1 fruit fly cellular context compared by ENCODE assay signal in the genomic region with DNA sequence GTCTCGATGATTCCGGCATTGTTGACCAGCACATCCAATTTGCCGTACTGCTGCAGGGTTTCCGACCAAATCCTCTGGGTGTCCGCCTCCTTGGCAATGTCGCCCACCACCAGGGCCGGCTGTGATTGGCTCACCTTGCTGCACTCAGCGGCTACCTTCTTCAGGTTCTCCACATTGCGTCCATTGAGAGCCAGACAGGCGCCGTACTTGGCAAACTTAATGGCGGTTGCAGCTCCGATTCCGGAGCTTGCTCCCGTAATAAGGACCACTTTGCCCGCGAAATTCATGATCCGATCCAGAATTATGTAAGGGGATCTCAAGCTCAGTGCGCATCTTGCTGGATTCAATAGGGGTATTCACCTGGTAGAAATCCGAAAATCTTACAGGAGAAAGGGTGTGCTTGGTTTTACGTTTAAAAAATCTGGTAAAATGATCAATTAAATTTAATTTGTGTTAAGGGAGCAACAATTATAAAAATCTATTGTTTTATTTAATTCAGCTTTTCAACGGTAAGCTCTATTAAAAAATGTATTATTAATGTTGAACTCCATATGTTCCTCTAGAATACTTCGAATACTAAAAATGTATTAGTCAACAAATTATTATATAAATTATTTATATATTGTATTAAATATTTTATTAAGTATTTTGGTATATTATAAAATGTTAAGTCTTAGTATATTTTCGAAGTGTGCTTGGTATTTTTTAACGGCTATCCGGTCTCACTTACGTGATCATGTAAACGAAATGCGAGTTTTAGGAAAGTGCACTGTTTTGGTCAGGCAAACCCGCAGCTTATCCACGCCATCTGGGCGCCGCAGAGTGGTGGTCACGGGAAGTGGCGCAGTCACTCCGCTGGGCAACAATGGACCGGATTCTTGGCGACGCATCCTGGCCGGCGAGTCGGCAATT.
A peak's percentile ranks its signal among the peaks of the same experiment; 100 is the strongest.
TF ChIP-seq lines count a peak whose summit lies in the region.

A gene (minus strand): TSS at position 334 of the 912 bp plus-strand sequence.
A gene (plus strand): TSS at position 716 of the 912 bp plus-strand sequence.

TF ChIP-seq in whole organism, embryonic, 481 proteins besides CTCF, POLR2A, EP300 and RAD21 (continued from another document and continues in another):
- TF ChIP-seq CG13123 (GFP tag; optimal IDR thresholded peaks at IDR 0.05; lab: Kevin White, UChicago) (no peak), dan (GFP tag; IDR thresholded peaks at IDR 0.05; lab: Robert Waterston, UW) (no peak), Atf3 (GFP tag; optimal IDR thresholded peaks at IDR 0.05; lab: Kevin White, UChicago) (no peak), Sry-δ (GFP tag; optimal IDR thresholded peaks at IDR 0.05; lab: Kevin White, UChicago) (no peak), HmgZ (tag; optimal IDR thresholded peaks at IDR 0.05; lab: Kevin White, UChicago) (no peak), prd (optimal IDR thresholded peaks at IDR 0.05; lab: Kevin White, UChicago) (no peak), prd (GFP tag; IDR thresholded peaks at IDR 0.05; lab: Robert Waterston, UW) (peak; percentile 42; the same call in 1 of the 3 replicates), hb (GFP tag; IDR thresholded peaks at IDR 0.05; lab: Robert Waterston, UW; ENCODE audit: partially characterized antibody) (no peak), dmrt99B (tag; optimal IDR thresholded peaks at IDR 0.05; lab: Kevin White, UChicago) (no peak), Hr39 (optimal IDR thresholded peaks at IDR 0.05; lab: Kevin White, UChicago) (no peak), CG7271 (tag; optimal IDR thresholded peaks at IDR 0.05; lab: Kevin White, UChicago) (no peak), CG10959 (GFP tag; IDR thresholded peaks at IDR 0.05; lab: Robert Waterston, UW) (no peak), chif (GFP tag; optimal IDR thresholded peaks at IDR 0.05; lab: Kevin White, UChicago) (peak in 1 of 2 experiments; percentile 41), onecut (GFP tag; IDR thresholded peaks at IDR 0.05; lab: Robert Waterston, UW) (no peak), sr (GFP tag; IDR thresholded peaks at IDR 0.05; lab: Robert Waterston, UW) (no peak), BEAF-32 (GFP tag; optimal IDR thresholded peaks at IDR 0.05; lab: Kevin White, UChicago) (no peak), dmrt11E (tag; optimal IDR thresholded peaks at IDR 0.05; lab: Kevin White, UChicago) (peak; percentile 55), mirr (GFP tag; optimal IDR thresholded peaks at IDR 0.05; lab: Kevin White, UChicago) (no peak), fd3F (GFP tag; optimal IDR thresholded peaks at IDR 0.05; lab: Kevin White, UChicago) (peak; percentile 11), CG4424 (GFP tag; optimal IDR thresholded peaks at IDR 0.05; lab: Kevin White, UChicago) (peak; percentile 49), CG10366 (GFP tag; IDR thresholded peaks at IDR 0.05; lab: Robert Waterston, UW) (peak; percentile 40), wek (GFP tag; optimal IDR thresholded peaks at IDR 0.05; lab: Kevin White, UChicago) (peak; percentile 91), Meics (GFP tag; optimal IDR thresholded peaks at IDR 0.05; lab: Kevin White, UChicago) (no peak), Asciz (GFP tag; optimal IDR thresholded peaks at IDR 0.05; lab: Kevin White, UChicago) (no peak), sisA (GFP tag; IDR thresholded peaks at IDR 0.05; lab: Robert Waterston, UW) (0 out of 2 replicates have a peak, but pooled peaks have one; percentile 6), Sin3A (optimal IDR thresholded peaks at IDR 0.05; lab: Kevin White, UChicago) (no peak), row (GFP tag; IDR thresholded peaks at IDR 0.05; lab: Robert Waterston, UW) (peak; percentile 62; the same call in 2 of the 3 replicates), Ptx1 (GFP tag; IDR thresholded peaks at IDR 0.05; lab: Robert Waterston, UW) (peak; percentile 36; the same call in 1 of the 2 replicates), ato (GFP tag; IDR thresholded peaks at IDR 0.05; lab: Robert Waterston, UW; ENCODE audit: partially characterized antibody) (no peak), Fer3 (tag; optimal IDR thresholded peaks at IDR 0.05; lab: Kevin White, UChicago) (peak; percentile 45), zfh1 (GFP tag; IDR thresholded peaks at IDR 0.05; lab: Robert Waterston, UW) (0 out of 3 replicates have a peak, but pooled peaks have one; percentile 43), tll (GFP tag; optimal IDR thresholded peaks at IDR 0.05; lab: Kevin White, UChicago) (no peak), CG18764 (GFP tag; optimal IDR thresholded peaks at IDR 0.05; lab: Kevin White, UChicago) (peak; percentile 42), gcm2 (GFP tag; optimal IDR thresholded peaks at IDR 0.05; lab: Kevin White, UChicago) (no peak), jumu (GFP tag; optimal IDR thresholded peaks at IDR 0.05; lab: Kevin White, UChicago) (no peak), ab (GFP tag; optimal IDR thresholded peaks at IDR 0.05; lab: Kevin White, UChicago) (no peak), CG10979 (tag; optimal IDR thresholded peaks at IDR 0.05; lab: Kevin White, UChicago) (peak; percentile 57), C15 (GFP tag; IDR thresholded peaks at IDR 0.05; lab: Robert Waterston, UW) (no peak), oc (tag; optimal IDR thresholded peaks at IDR 0.05; lab: Kevin White, UChicago) (no peak), CG3838 (GFP tag; optimal IDR thresholded peaks at IDR 0.05; lab: Kevin White, UChicago) (no peak), lov (optimal IDR thresholded peaks at IDR 0.05; lab: Kevin White, UChicago) (no peak), lov (GFP tag; IDR thresholded peaks at IDR 0.05; lab: Robert Waterston, UW) (0 out of 3 replicates have a peak, but pooled peaks have one; percentile 15), CG7928 (GFP tag; optimal IDR thresholded peaks at IDR 0.05; lab: Kevin White, UChicago) (no peak), knrl (GFP tag; IDR thresholded peaks at IDR 0.05; lab: Robert Waterston, UW; ENCODE audit: partially characterized antibody) (no peak), Adf1 (GFP tag; IDR thresholded peaks at IDR 0.05; lab: Robert Waterston, UW) (no peak), CG11247 (GFP tag; IDR thresholded peaks at IDR 0.05; lab: Robert Waterston, UW) (no peak), gsb-n (tag; optimal IDR thresholded peaks at IDR 0.05; lab: Kevin White, UChicago) (peak; percentile 31), CG4282 (GFP tag; optimal IDR thresholded peaks at IDR 0.05; lab: Kevin White, UChicago) (no peak), sens-2 (GFP tag; IDR thresholded peaks at IDR 0.05; lab: Robert Waterston, UW) (0 out of 2 replicates have a peak, but pooled peaks have one; percentile 12), CG18619 (GFP tag; optimal IDR thresholded peaks at IDR 0.05; lab: Kevin White, UChicago) (no peak), B-H2 (GFP tag; optimal IDR thresholded peaks at IDR 0.05; lab: Kevin White, UChicago) (no peak), Rfx (GFP tag; IDR thresholded peaks at IDR 0.05; lab: Robert Waterston, UW) (0 out of 2 replicates have a peak, but pooled peaks have one; percentile 28), ind (GFP tag; optimal IDR thresholded peaks at IDR 0.05; lab: Kevin White, UChicago) (peak; percentile 33), Eip74EF (GFP tag; optimal IDR thresholded peaks at IDR 0.05; lab: Kevin White, UChicago) (peak in 1 of 2 experiments; percentile 4), CG14965 (GFP tag; optimal IDR thresholded peaks at IDR 0.05; lab: Kevin White, UChicago; ENCODE audit: borderline replicate concordance) (no peak), CG10543 (GFP tag; optimal IDR thresholded peaks at IDR 0.05; lab: Kevin White, UChicago) (no peak), Bteb2 (GFP tag; optimal IDR thresholded peaks at IDR 0.05; lab: Kevin White, UChicago) (no peak), CG8089 (GFP tag; optimal IDR thresholded peaks at IDR 0.05; lab: Kevin White, UChicago) (peak; percentile 14), slbo (GFP tag; IDR thresholded peaks at IDR 0.05; lab: Robert Waterston, UW) (peak; percentile 24; the same call in 1 of the 2 replicates), NC2α (GFP tag; optimal IDR thresholded peaks at IDR 0.05; lab: Kevin White, UChicago) (no peak), cato (GFP tag; optimal IDR thresholded peaks at IDR 0.05; lab: Kevin White, UChicago; ENCODE audit: borderline replicate concordance) (no peak), CG5180 (GFP tag; optimal IDR thresholded peaks at IDR 0.05; lab: Kevin White, UChicago) (no peak), CG30403 (GFP tag; optimal IDR thresholded peaks at IDR 0.05; lab: Kevin White, UChicago) (peak; percentile 53), nerfin-1 (tag; optimal IDR thresholded peaks at IDR 0.05; lab: Kevin White, UChicago) (no peak), CG12155 (GFP tag; optimal IDR thresholded peaks at IDR 0.05; lab: Kevin White, UChicago) (peak; percentile 31), tx (GFP tag; optimal IDR thresholded peaks at IDR 0.05; lab: Kevin White, UChicago) (no peak), CG5953 (GFP tag; IDR thresholded peaks at IDR 0.05; lab: Robert Waterston, UW) (peak; percentile 36; the same call in 1 of the 2 replicates), CG2875 (GFP tag; optimal IDR thresholded peaks at IDR 0.05; lab: Kevin White, UChicago) (peak; percentile 18), CG13287 (GFP tag; IDR thresholded peaks at IDR 0.05; lab: Robert Waterston, UW; ENCODE audit: partially characterized antibody) (no peak), croc (GFP tag; conservative IDR thresholded peaks at IDR 0.05; lab: Robert Waterston, UW) (no peak), Tbp (GFP tag; optimal IDR thresholded peaks at IDR 0.05; lab: Kevin White, UChicago) (no peak), Ets65A (GFP tag; lab: Kevin White, UChicago) (no peak), fu2 (GFP tag; optimal IDR thresholded peaks at IDR 0.05; lab: Kevin White, UChicago) (no peak), CG11696 (GFP tag; IDR thresholded peaks at IDR 0.05; lab: Robert Waterston, UW) (no peak), shn (GFP tag; optimal IDR thresholded peaks at IDR 0.05; lab: Kevin White, UChicago) (no peak), Lpt (GFP tag; optimal IDR thresholded peaks at IDR 0.05; lab: Kevin White, UChicago) (no peak), ERR (GFP tag; optimal IDR thresholded peaks at IDR 0.05; lab: Kevin White, UChicago) (no peak), CG10321 (GFP tag; IDR thresholded peaks at IDR 0.05; lab: Robert Waterston, UW) (no peak), Abd-B (GFP tag; optimal IDR thresholded peaks at IDR 0.05; lab: Kevin White, UChicago) (no peak), Dref (GFP tag; IDR thresholded peaks at IDR 0.05; lab: Robert Waterston, UW) (no peak), Lhr (GFP tag; optimal IDR thresholded peaks at IDR 0.05; lab: Kevin White, UChicago) (peak; percentile 19), Vsx1 (GFP tag; optimal IDR thresholded peaks at IDR 0.05; lab: Kevin White, UChicago) (no peak), CG3281 (GFP tag; optimal IDR thresholded peaks at IDR 0.05; lab: Kevin White, UChicago) (peak; percentile 40), CG31441 (GFP tag; IDR thresholded peaks at IDR 0.05; lab: Robert Waterston, UW) (peak; percentile 68), ap (GFP tag; IDR thresholded peaks at IDR 0.05; lab: Robert Waterston, UW) (peak; percentile 29; the same call in 1 of the 2 replicates), CG34224 (GFP tag; IDR thresholded peaks at IDR 0.05; lab: Robert Waterston, UW; ENCODE audit: partially characterized antibody) (no peak), pfk (GFP tag; optimal IDR thresholded peaks at IDR 0.05; lab: Kevin White, UChicago) (no peak), CG9876 (GFP tag; optimal IDR thresholded peaks at IDR 0.05; lab: Kevin White, UChicago) (no peak), CG14441 (GFP tag; IDR thresholded peaks at IDR 0.05; lab: Robert Waterston, UW) (no peak), z (GFP tag; IDR thresholded peaks at IDR 0.05; lab: Robert Waterston, UW) (no peak), CG6654 (GFP tag; optimal IDR thresholded peaks at IDR 0.05; lab: Kevin White, UChicago) (no peak), CG9932 (GFP tag; IDR thresholded peaks at IDR 0.05; lab: Robert Waterston, UW) (no peak), Hmx (GFP tag; optimal IDR thresholded peaks at IDR 0.05; lab: Kevin White, UChicago) (no peak), CG10462 (GFP tag; optimal IDR thresholded peaks at IDR 0.05; lab: Kevin White, UChicago) (peak; percentile 39), Side (GFP tag; optimal IDR thresholded peaks at IDR 0.05; lab: Kevin White, UChicago) (peak; percentile 17), CG12391 (tag; optimal IDR thresholded peaks at IDR 0.05; lab: Kevin White, UChicago) (peak; percentile 78), CG8388 (GFP tag; optimal IDR thresholded peaks at IDR 0.05; lab: Kevin White, UChicago) (peak; percentile 60), CG4854 (GFP tag; optimal IDR thresholded peaks at IDR 0.05; lab: Kevin White, UChicago) (peak; percentile 11), NC2β (GFP tag; optimal IDR thresholded peaks at IDR 0.05; lab: Kevin White, UChicago) (peak; percentile 22), Hsf (GFP tag; optimal IDR thresholded peaks at IDR 0.05; lab: Kevin White, UChicago) (peak; percentile 27), CG12219 (GFP tag; optimal IDR thresholded peaks at IDR 0.05; lab: Kevin White, UChicago) (no peak), cwo (GFP tag; optimal IDR thresholded peaks at IDR 0.05; lab: Kevin White, UChicago) (no peak), nerfin-2 (GFP tag; IDR thresholded peaks at IDR 0.05; lab: Robert Waterston, UW; ENCODE audit: partially characterized antibody) (no peak), MBD-R2 (GFP tag; IDR thresholded peaks at IDR 0.05; lab: Robert Waterston, UW) (peak; percentile 53), tgo (GFP tag; IDR thresholded peaks at IDR 0.05; lab: Robert Waterston, UW) (peak; percentile 43; the same call in 2 of the 3 replicates), Hr3 (GFP tag; optimal IDR thresholded peaks at IDR 0.05; lab: Kevin White, UChicago) (peak; percentile 46), Stat92E (GFP tag; optimal IDR thresholded peaks at IDR 0.05; lab: Kevin White, UChicago) (no peak), CG13894 (tag; optimal IDR thresholded peaks at IDR 0.05; lab: Kevin White, UChicago) (no peak), NFAT (GFP tag; IDR thresholded peaks at IDR 0.05; lab: Robert Waterston, UW) (no peak), inv (GFP tag; IDR thresholded peaks at IDR 0.05; lab: Robert Waterston, UW; ENCODE audit: partially characterized antibody) (no peak), chinmo (GFP tag; IDR thresholded peaks at IDR 0.05; lab: Robert Waterston, UW; ENCODE audit: partially characterized antibody) (no peak), p53 (GFP tag; optimal IDR thresholded peaks at IDR 0.05; lab: Kevin White, UChicago) (no peak), sima (GFP tag; optimal IDR thresholded peaks at IDR 0.05; lab: Kevin White, UChicago) (no peak), Nf-YB (GFP tag; optimal IDR thresholded peaks at IDR 0.05; lab: Kevin White, UChicago) (peak; percentile 46), lab (GFP tag; optimal IDR thresholded peaks at IDR 0.05; lab: Kevin White, UChicago) (no peak), CG17612 (GFP tag; IDR thresholded peaks at IDR 0.05; lab: Robert Waterston, UW) (no peak), abd-A (tag; optimal IDR thresholded peaks at IDR 0.05; lab: Kevin White, UChicago) (no peak), CG3726 (GFP tag; IDR thresholded peaks at IDR 0.05; lab: Robert Waterston, UW) (peak; percentile 19; the same call in 1 of the 3 replicates), CHES-1-like (GFP tag; optimal IDR thresholded peaks at IDR 0.05; lab: Kevin White, UChicago) (no peak), danr (GFP tag; IDR thresholded peaks at IDR 0.05; lab: Robert Waterston, UW) (no peak)
